Worm (Caenorhabditis elegans) whole organism, late embryonic: Measurements from ENCODE around the gene F20B10.3.

ENCODE experiments used
- ahr-1 ChIP-seq: sonication (generic microtip); optimal IDR thresholded peaks from 2 replicates; lab custom pipeline; 2016; ENCODE audit warnings: missing genetic modification characterization, missing compliant biosample characterization
- ceh-34 ChIP-seq: sonication (generic microtip); optimal IDR thresholded peaks from 2 replicates; lab custom pipeline; 2016; ENCODE audit warnings: mild to moderate bottlenecking, missing genetic modification characterization, missing compliant biosample characterization
- ceh-6 ChIP-seq: fragments of 200-800 bp; sonication (Bioruptor generic); optimal IDR thresholded peaks from 2 replicates; lab custom pipeline; 2018; ENCODE audit warnings: mild to moderate bottlenecking, missing genetic modification characterization, missing compliant biosample characterization
- elt-2 ChIP-seq: sonication (generic microtip); optimal IDR thresholded peaks from 2 replicates; lab custom pipeline; 2016; ENCODE audit warnings: missing genetic modification reagents, missing genetic modification characterization, missing compliant biosample characterization

- no peak for TF ChIP-seq ahr-1 (tag; lab: Kevin White, UChicago)
- TF ChIP-seq ceh-6 (GFP tag; lab: Kevin White, UChicago) = no peak
- TF ChIP-seq elt-2 = no peak
- no peak for TF ChIP-seq ceh-34 (tag; lab: Kevin White, UChicago)
Observed at ce11 chrIV:12128708-12129107, 39.3 kb upstream of the F20B10.3 start.
